Fruit fly (Drosophila melanogaster): ENCODE results near the gene spen.

The spen gene

dm6 chr2L:221939-222489 is 63.2 kb downstream of the spen start (continued):
- peak; percentile 64; the same call in 1 of the 2 replicates for TF ChIP-seq sna (GFP tag; IDR thresholded peaks at IDR 0.05; ENCODE audit: partially characterized antibody)
- peak; percentile 78; the same call in 1 of the 2 replicates for TF ChIP-seq vvl (GFP tag; IDR thresholded peaks at IDR 0.05)
- TF ChIP-seq CG11695 (GFP tag; IDR thresholded peaks at IDR 0.05), result 0 out of 3 replicates have a peak, but pooled peaks have one; percentile 34
- TF ChIP-seq CG1024 (GFP tag; IDR thresholded peaks at IDR 0.05), result peak; percentile 39; the same call in 1 of the 2 replicates
- TF ChIP-seq CG9817 (tag; optimal IDR thresholded peaks at IDR 0.05), result no peak
- no peak for TF ChIP-seq ranshi (GFP tag; IDR thresholded peaks at IDR 0.05)
- peak; percentile 4 for TF ChIP-seq eyg (GFP tag; optimal IDR thresholded peaks at IDR 0.05)
- no peak for TF ChIP-seq tio (GFP tag; optimal IDR thresholded peaks at IDR 0.05)
- peak; percentile 40; the same call in 2 of the 3 replicates for TF ChIP-seq ci (GFP tag; IDR thresholded peaks at IDR 0.05)
- TF ChIP-seq ERR (GFP tag; optimal IDR thresholded peaks at IDR 0.05), result peak; percentile 22
- no peak for TF ChIP-seq zfh2 (GFP tag; optimal IDR thresholded peaks at IDR 0.05)
- peak; percentile 10 for TF ChIP-seq CG6765 (GFP tag; optimal IDR thresholded peaks at IDR 0.05)
- TF ChIP-seq hbn (GFP tag; IDR thresholded peaks at IDR 0.05; ENCODE audit: partially characterized antibody), result peak; percentile 57; the same call in 1 of the 2 replicates
- peak; percentile 18 for TF ChIP-seq CG15601 (tag; optimal IDR thresholded peaks at IDR 0.05)
- peak; percentile 4 for TF ChIP-seq slp2 (GFP tag; optimal IDR thresholded peaks at IDR 0.05)
- peak; percentile 57 for TF ChIP-seq CG8924 (tag; optimal IDR thresholded peaks at IDR 0.05)
- no peak for TF ChIP-seq CG12769 (tag; optimal IDR thresholded peaks at IDR 0.05)
- TF ChIP-seq chinmo (GFP tag; IDR thresholded peaks at IDR 0.05; ENCODE audit: partially characterized antibody), result peak; percentile 97
- TF ChIP-seq cg (GFP tag; optimal IDR thresholded peaks at IDR 0.05), result peak; percentile 85
- TF ChIP-seq tx (GFP tag; optimal IDR thresholded peaks at IDR 0.05), result no peak
- TF ChIP-seq CG15696 (tag; optimal IDR thresholded peaks at IDR 0.05), result peak; percentile 25
- peak; percentile 9 for TF ChIP-seq zf30C (GFP tag; optimal IDR thresholded peaks at IDR 0.05)
- TF ChIP-seq kni (GFP tag; optimal IDR thresholded peaks at IDR 0.05), result peak; percentile 98
- TF ChIP-seq CG1832 (GFP tag; optimal IDR thresholded peaks at IDR 0.05), result peak; percentile 44
- peak; percentile 12 for TF ChIP-seq NC2α (GFP tag; optimal IDR thresholded peaks at IDR 0.05)
- no peak for TF ChIP-seq Sin3A (optimal IDR thresholded peaks at IDR 0.05)
- peak; percentile 33 for TF ChIP-seq salm (tag; optimal IDR thresholded peaks at IDR 0.05)
- TF ChIP-seq so (GFP tag; IDR thresholded peaks at IDR 0.05), result no peak
- TF ChIP-seq Hey (tag; optimal IDR thresholded peaks at IDR 0.05), result no peak
- TF ChIP-seq en (GFP tag; optimal IDR thresholded peaks at IDR 0.05), result peak; percentile 1
- peak; percentile 20 for TF ChIP-seq D19A (tag; optimal IDR thresholded peaks at IDR 0.05)
- TF ChIP-seq CG8290 (GFP tag; optimal IDR thresholded peaks at IDR 0.05), result no peak
- peak in 1 of 2 experiments; percentile 10 for TF ChIP-seq CG8290 (tag; optimal IDR thresholded peaks at IDR 0.05)
- no peak for TF ChIP-seq Hr39 (optimal IDR thresholded peaks at IDR 0.05)
- TF ChIP-seq CG4360 (GFP tag; IDR thresholded peaks at IDR 0.05), result peak; percentile 29; the same call in 1 of the 2 replicates
- no peak for TF ChIP-seq CG8478 (optimal IDR thresholded peaks at IDR 0.05)
- peak; percentile 29; the same call in 1 of the 2 replicates for TF ChIP-seq bbx (GFP tag; IDR thresholded peaks at IDR 0.05; ENCODE audit: partially characterized antibody)
- TF ChIP-seq grn (GFP tag; optimal IDR thresholded peaks at IDR 0.05), result no peak
- no peak for TF ChIP-seq Max (GFP tag; optimal IDR thresholded peaks at IDR 0.05)
- TF ChIP-seq CG17802 (tag; optimal IDR thresholded peaks at IDR 0.05), result no peak
- TF ChIP-seq CG2889 (GFP tag; IDR thresholded peaks at IDR 0.05), result no peak
- TF ChIP-seq gsb (GFP tag; IDR thresholded peaks at IDR 0.05), result 0 out of 2 replicates have a peak, but pooled peaks have one; percentile 11
- TF ChIP-seq tll (GFP tag; optimal IDR thresholded peaks at IDR 0.05), result peak in 1 of 2 experiments; percentile 93
- no peak for TF ChIP-seq crp (GFP tag; optimal IDR thresholded peaks at IDR 0.05)
- TF ChIP-seq CG31224 (GFP tag; IDR thresholded peaks at IDR 0.05), result no peak
- no peak for TF ChIP-seq Gsc (GFP tag; IDR thresholded peaks at IDR 0.05)
- no peak for TF ChIP-seq MESR4 (GFP tag; optimal IDR thresholded peaks at IDR 0.05)
- TF ChIP-seq Adf1 (GFP tag; IDR thresholded peaks at IDR 0.05), result peak; percentile 64
- TF ChIP-seq CG3847 (GFP tag; IDR thresholded peaks at IDR 0.05), result no peak
- TF ChIP-seq CG7271 (tag; optimal IDR thresholded peaks at IDR 0.05), result no peak
- no peak for TF ChIP-seq NfI (GFP tag; optimal IDR thresholded peaks at IDR 0.05)
